Worm (Caenorhabditis elegans): Measurements from ENCODE around the gene str-226.
"Not testable (repeated sequence)": the region's sequence is repeated elsewhere in the genome, so short reads cannot be mapped to it uniquely, and the experiment has no call there.

str-226 gene

DNA sequence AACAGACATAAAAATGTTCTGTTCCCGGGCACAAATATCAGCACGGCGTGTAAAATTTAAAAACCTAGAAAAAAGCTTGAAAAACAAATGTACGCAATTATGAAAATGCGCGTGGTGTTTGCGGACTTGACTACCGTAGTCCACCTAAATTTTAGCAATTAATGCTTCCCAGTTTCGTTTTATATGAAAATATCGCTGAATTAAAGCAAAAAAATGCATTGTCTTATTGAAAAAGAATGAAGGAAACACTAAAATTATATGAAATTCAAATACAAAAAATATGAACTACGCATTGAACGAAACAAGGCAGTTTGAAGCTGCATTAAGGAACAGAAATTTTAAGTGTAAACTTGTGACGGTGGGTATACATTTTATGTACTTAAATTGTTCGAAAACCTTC is 6.2 kb upstream of the str-226 start, which contains the start of gene ugt-64:
ugt-64 (minus strand) TSS at position 101 of the 400 bp plus-strand sequence.
- TF ChIP-seq sdc-2 (tag; optimal IDR thresholded peaks at IDR 0.05); unc-55 (GFP tag; optimal IDR thresholded peaks at IDR 0.05); K09A11.1 (tag; optimal IDR thresholded peaks at IDR 0.05; ENCODE audit: insufficient read depth): not testable (repeated sequence)

ce11 chrV:3507691-3508090 is 4.8 kb upstream of the str-226 start, which contains the start of gene str-225:
Gene str-225 (plus strand): TSS chrV:3507822.
- TF ChIP-seq sox-4 (tag; optimal IDR thresholded peaks at IDR 0.05) (no peak), fax-1 (tag; optimal IDR thresholded peaks at IDR 0.05) (no peak)

DNA sequence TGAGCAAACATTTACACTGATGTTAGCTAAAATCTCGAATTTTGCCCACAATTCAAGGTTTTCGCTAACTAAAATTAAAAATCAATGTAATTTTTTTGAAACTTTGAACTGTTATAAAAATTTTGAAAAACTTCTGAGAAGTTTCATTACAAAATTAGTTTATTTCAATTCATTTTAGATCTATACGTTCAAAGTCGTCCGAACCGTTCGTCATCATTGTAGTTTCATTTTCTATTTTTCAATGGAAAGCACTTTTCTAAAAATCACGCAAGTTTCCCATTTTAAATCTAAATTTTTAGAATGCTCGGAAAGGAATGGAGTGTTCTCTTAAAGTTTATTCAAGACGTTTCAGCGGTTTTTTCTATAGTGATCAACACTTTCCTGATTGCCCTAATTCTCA is 2.6 kb upstream of the str-226 start, which contains the start of gene str-228:
str-228 (plus strand) TSS at position 301 of the 400 bp plus-strand sequence.
- TF ChIP-seq fax-1 (tag; optimal IDR thresholded peaks at IDR 0.05) (no peak), lim-6 (tag; optimal IDR thresholded peaks at IDR 0.05) (no peak), tbx-2 (tag; optimal IDR thresholded peaks at IDR 0.05) (no peak), ahr-1 (tag; optimal IDR thresholded peaks at IDR 0.05) (no peak), Y22D7AL.16 (tag; optimal IDR thresholded peaks at IDR 0.05) (no peak), npax-4 (tag; optimal IDR thresholded peaks at IDR 0.05) (no peak), nhr-232 (tag; optimal IDR thresholded peaks at IDR 0.05) (no peak), zip-5 (tag; optimal IDR thresholded peaks at IDR 0.05) (no peak), elt-2 (tag; optimal IDR thresholded peaks at IDR 0.05) (no peak)

DNA sequence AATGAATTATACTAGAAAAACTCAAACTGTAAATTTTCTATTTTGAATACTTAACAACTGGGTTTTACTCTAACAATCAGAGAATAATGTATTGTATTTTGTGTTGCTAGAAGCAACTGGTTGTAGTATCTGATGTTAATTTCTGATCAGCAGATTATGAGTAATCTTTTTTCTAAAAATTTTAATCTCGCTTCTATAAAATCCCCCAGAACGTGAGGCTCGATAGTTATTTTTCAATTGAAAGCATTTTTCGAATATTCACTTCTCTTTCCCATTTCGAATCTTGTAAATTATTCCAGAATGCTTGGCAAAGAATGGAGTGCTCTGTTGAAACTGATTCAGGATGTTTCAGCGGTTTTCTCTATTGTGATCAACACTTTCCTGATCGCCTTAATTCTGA is 5.4 kb downstream of the str-226 start, which contains the start of gene str-227:
str-227 (plus strand) TSS at position 301 of the 400 bp plus-strand sequence.
- no peak for TF ChIP-seq nhr-232 (tag; optimal IDR thresholded peaks at IDR 0.05)
- no peak for TF ChIP-seq ceh-14 (tag; optimal IDR thresholded peaks at IDR 0.05)
- no peak for TF ChIP-seq ceh-24 (tag; optimal IDR thresholded peaks at IDR 0.05)
- TF ChIP-seq fkh-10 (GFP tag; optimal IDR thresholded peaks at IDR 0.05), result no peak
- TF ChIP-seq gmeb-2 (tag; optimal IDR thresholded peaks at IDR 0.05), result no peak
- TF ChIP-seq ceh-22 (tag; optimal IDR thresholded peaks at IDR 0.05), result no peak
- no peak for TF ChIP-seq syd-9 (tag; optimal IDR thresholded peaks at IDR 0.05)
- no peak for TF ChIP-seq fax-1 (tag; optimal IDR thresholded peaks at IDR 0.05)
- TF ChIP-seq pax-1 (tag; optimal IDR thresholded peaks at IDR 0.05), result no peak
- no peak for TF ChIP-seq unc-3 (GFP tag; conservative IDR thresholded peaks at IDR 0.05)
- TF ChIP-seq unc-3 (tag; optimal IDR thresholded peaks at IDR 0.05), result no peak
- TF ChIP-seq madf-2 (tag; optimal IDR thresholded peaks at IDR 0.05), result no peak
- TF ChIP-seq fkh-6 (tag; optimal IDR thresholded peaks at IDR 0.05), result no peak

DNA sequence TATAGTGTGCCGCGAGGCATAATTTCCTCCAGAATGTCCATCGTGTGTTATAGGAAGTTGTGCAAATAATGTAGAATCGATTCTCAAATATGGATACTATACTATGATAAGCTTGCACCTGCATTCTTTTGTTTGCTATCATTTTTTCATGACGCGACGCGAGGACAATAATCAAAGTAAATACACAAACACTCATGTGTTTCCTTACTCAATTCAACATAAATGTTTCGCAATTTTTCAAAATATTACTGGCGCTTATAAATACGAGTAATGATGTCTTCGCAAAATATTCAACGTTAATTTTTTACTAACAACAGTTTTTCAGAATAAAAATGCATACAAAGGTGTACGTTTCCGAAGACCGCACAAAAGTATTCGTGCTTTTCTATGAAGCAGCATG is 10.8 kb downstream of the str-226 start, which contains the start of gene irg-1:
irg-1 (plus strand) TSS at position 326 of the 400 bp plus-strand sequence.
- TF ChIP-seq fkh-10 (GFP tag; optimal IDR thresholded peaks at IDR 0.05) (no peak), sdc-2 (tag; optimal IDR thresholded peaks at IDR 0.05) (no peak), C38D4.7 (GFP tag; optimal IDR thresholded peaks at IDR 0.05) (no peak), ets-4 (tag; optimal IDR thresholded peaks at IDR 0.05) (no peak), K09A11.1 (tag; optimal IDR thresholded peaks at IDR 0.05; ENCODE audit: insufficient read depth) (no peak), sox-2 (GFP tag; IDR thresholded peaks at IDR 0.05) (no peak), pqm-1 (tag; optimal IDR thresholded peaks at IDR 0.05) (no peak), unc-3 (GFP tag; conservative IDR thresholded peaks at IDR 0.05) (no peak), unc-3 (tag; optimal IDR thresholded peaks at IDR 0.05) (no peak), hlh-6 (tag; optimal IDR thresholded peaks at IDR 0.05) (no peak), tbx-7 (tag; optimal IDR thresholded peaks at IDR 0.05) (no peak), syd-9 (tag; optimal IDR thresholded peaks at IDR 0.05) (no peak), ceh-24 (tag; optimal IDR thresholded peaks at IDR 0.05) (no peak), ttx-3 (tag; optimal IDR thresholded peaks at IDR 0.05) (no peak), T23F11.4 (GFP tag; optimal IDR thresholded peaks at IDR 0.05) (no peak), ceh-31 (tag; optimal IDR thresholded peaks at IDR 0.05) (no peak), C08G9.2 (tag; optimal IDR thresholded peaks at IDR 0.05) (no peak), odd-2 (tag; optimal IDR thresholded peaks at IDR 0.05) (no peak)

Data from whole organism, late embryonic.